Fruit fly (Drosophila melanogaster) whole organism, embryonic: Measurements from ENCODE around the gene CG7135.

ENCODE experiments used
- Ada2b ChIP-seq: fragments of 200-800 bp; sonication (Bioruptor generic); IDR thresholded peaks from 2 replicates; pipeline ENCODE4 v1.3.6; 2022; ENCODE audit warnings: missing biosample characterization, missing genetic modification characterization
- BtbVII ChIP-seq: fragments of 200-800 bp; sonication (Bioruptor generic); optimal IDR thresholded peaks from 3 replicates; lab custom pipeline; 2017; ENCODE audit warnings: missing biosample characterization, mild to moderate bottlenecking, missing genetic modification characterization
- CG10366 ChIP-seq: fragments of 200-800 bp; sonication (Bioruptor generic); IDR thresholded peaks from 2 replicates; pipeline ENCODE4 v1.3.6; 2022; ENCODE audit warnings: missing biosample characterization, missing genetic modification characterization
- CG10431 ChIP-seq: fragments of 200-800 bp; sonication (Bioruptor generic); optimal IDR thresholded peaks from 3 replicates; lab custom pipeline; 2018; ENCODE audit warnings: missing biosample characterization, mild to moderate bottlenecking, missing genetic modification characterization
- CG11398 ChIP-seq: fragments of 200-800 bp; sonication (Bioruptor generic); optimal IDR thresholded peaks from 2 replicates; lab custom pipeline; 2016; ENCODE audit warnings: missing biosample characterization, missing genetic modification characterization
- CG12104 ChIP-seq: fragments of 200-800 bp; sonication (Bioruptor generic); optimal IDR thresholded peaks from 3 replicates; lab custom pipeline; 2016; ENCODE audit warnings: missing biosample characterization, missing genetic modification characterization
- CG1233 ChIP-seq: fragments of 200-800 bp; sonication (Bioruptor generic); optimal IDR thresholded peaks from 4 replicates; lab custom pipeline; 2018; ENCODE audit warnings: missing biosample characterization, mild to moderate bottlenecking, missing genetic modification characterization
- CG12744 ChIP-seq: fragments of 200-800 bp; sonication (Bioruptor generic); optimal IDR thresholded peaks from 2 replicates; lab custom pipeline; 2016; ENCODE audit warnings: missing biosample characterization, missing genetic modification characterization
- CG12942 ChIP-seq: fragments of 200-800 bp; sonication (Bioruptor generic); optimal IDR thresholded peaks from 3 replicates; lab custom pipeline; 2016; ENCODE audit warnings: missing biosample characterization, missing genetic modification characterization
- CG13123 ChIP-seq: fragments of 200-800 bp; sonication (Bioruptor generic); optimal IDR thresholded peaks from 2 replicates; lab custom pipeline; 2016; ENCODE audit warnings: missing biosample characterization, missing genetic modification characterization
- CG13424 ChIP-seq: fragments of 200-800 bp; sonication (Bioruptor generic); optimal IDR thresholded peaks from 2 replicates; lab custom pipeline; 2019; ENCODE audit warnings: missing biosample characterization, mild to moderate bottlenecking, missing genetic modification characterization, moderate library complexity
- CG13894 ChIP-seq: fragments of 200-800 bp; sonication (Bioruptor generic); optimal IDR thresholded peaks from 3 replicates; lab custom pipeline; 2018; ENCODE audit warnings: missing biosample characterization, mild to moderate bottlenecking, missing genetic modification characterization, moderate library complexity
- CG14965 ChIP-seq: fragments of 200-800 bp; sonication (Bioruptor generic); optimal IDR thresholded peaks from 2 replicates; lab custom pipeline; 2016; ENCODE audit warnings: missing biosample characterization, missing genetic modification characterization, borderline replicate concordance
- CG15601 ChIP-seq: fragments of 200-800 bp; sonication (Bioruptor generic); optimal IDR thresholded peaks from 3 replicates; lab custom pipeline; 2019; ENCODE audit warnings: missing biosample characterization, mild to moderate bottlenecking, missing genetic modification characterization, moderate library complexity
- CG17568 ChIP-seq: fragments of 200-800 bp; sonication (Bioruptor generic); optimal IDR thresholded peaks from 2 replicates; lab custom pipeline; 2018; ENCODE audit warnings: missing biosample characterization, mild to moderate bottlenecking, missing genetic modification characterization, moderate library complexity
- CG2120 ChIP-seq: fragments of 200-800 bp; sonication (Bioruptor generic); optimal IDR thresholded peaks from 3 replicates; lab custom pipeline; 2016; ENCODE audit warnings: missing biosample characterization, missing genetic modification characterization
- CG32532 ChIP-seq: fragments of 200-800 bp; sonication (Bioruptor generic); IDR thresholded peaks from 2 replicates; pipeline ENCODE4 v1.3.6; 2022; ENCODE audit warnings: missing biosample characterization, missing genetic modification characterization
- CG4328 ChIP-seq: fragments of 200-800 bp; sonication (Bioruptor generic); optimal IDR thresholded peaks from 3 replicates; lab custom pipeline; 2017; ENCODE audit warnings: missing biosample characterization, missing genetic modification reagents, missing genetic modification characterization
- CG7556 ChIP-seq: fragments of 200-800 bp; sonication (Bioruptor generic); optimal IDR thresholded peaks from 2 replicates; lab custom pipeline; 2017; ENCODE audit warnings: missing biosample characterization, mild to moderate bottlenecking, missing genetic modification characterization
- CG7745 ChIP-seq: fragments of 200-800 bp; sonication (Bioruptor generic); optimal IDR thresholded peaks from 2 replicates; lab custom pipeline; 2018; ENCODE audit warnings: missing biosample characterization, mild to moderate bottlenecking, missing genetic modification characterization, moderate library complexity
- CG7928 ChIP-seq: fragments of 200-800 bp; sonication (Bioruptor generic); optimal IDR thresholded peaks from 2 replicates; lab custom pipeline; 2017; ENCODE audit warnings: missing biosample characterization, mild to moderate bottlenecking, missing genetic modification characterization
- CG7963 ChIP-seq: fragments of 200-800 bp; sonication (Bioruptor generic); IDR thresholded peaks from 3 replicates; pipeline ENCODE4 v1.3.6; 2022; ENCODE audit warnings: missing biosample characterization, missing genetic modification characterization; ENCODE audit not compliant: partially characterized antibody
- CG8944 ChIP-seq: fragments of 200-800 bp; sonication (Bioruptor generic); optimal IDR thresholded peaks from 3 replicates; lab custom pipeline; 2016; ENCODE audit warnings: missing biosample characterization, missing genetic modification characterization
- Dref ChIP-seq: fragments of 200-800 bp; sonication (Bioruptor generic); IDR thresholded peaks from 2 replicates; pipeline ENCODE4 v1.3.6; 2022; ENCODE audit warnings: missing biosample characterization, missing genetic modification characterization
- Hr78 ChIP-seq, 2 experiments: fragments of 200-800 bp in 1 of 2; fragments of >200 bp in 1 of 2; sonication (Bioruptor generic) in 1 of 2; optimal IDR thresholded peaks; 2 replicates each; lab custom pipeline; 2017 to 2019; ENCODE audit warnings: missing biosample characterization in 2 of 2, missing genetic modification characterization in 2 of 2, mild to moderate bottlenecking in 1 of 2, moderate library complexity in 1 of 2
- Hsf ChIP-seq: fragments of 200-800 bp; sonication (Bioruptor generic); optimal IDR thresholded peaks from 3 replicates; lab custom pipeline; 2016; ENCODE audit warnings: missing biosample characterization, missing genetic modification characterization
- Max ChIP-seq: fragments of 200-800 bp; sonication (Bioruptor generic); optimal IDR thresholded peaks from 2 replicates; lab custom pipeline; 2016; ENCODE audit warnings: missing biosample characterization, mild to moderate bottlenecking, missing genetic modification characterization
- Med ChIP-seq: fragments of 200-800 bp; sonication (Bioruptor generic); peaks from one replicate; lab custom pipeline; 2016; ENCODE audit warnings: missing biosample characterization, missing genetic modification characterization, mild to moderate bottlenecking, inconsistent platforms, moderate library complexity
- Sox100B ChIP-seq: fragments of 200-800 bp; sonication (Bioruptor generic); optimal IDR thresholded peaks from 3 replicates; lab custom pipeline; 2018; ENCODE audit warnings: missing biosample characterization, mild to moderate bottlenecking, missing genetic modification characterization
- Sry-β ChIP-seq: fragments of 200-800 bp; sonication (Bioruptor generic); optimal IDR thresholded peaks from 2 replicates; lab custom pipeline; 2018; ENCODE audit warnings: missing biosample characterization, mild to moderate bottlenecking, missing genetic modification characterization, moderate library complexity
- Sry-δ ChIP-seq: fragments of 200-800 bp; sonication (Bioruptor generic); optimal IDR thresholded peaks from 2 replicates; lab custom pipeline; 2016; ENCODE audit warnings: missing biosample characterization, missing genetic modification characterization
- Trl ChIP-seq, 3 experiments: fragments of >200 bp in 2 of 3; fragments of 200-800 bp in 1 of 3; sonication (Bioruptor generic) in 1 of 3; optimal IDR thresholded peaks; 2 replicates in 1 of 3; 3 replicates in 2 of 3; lab custom pipeline; 2016 to 2017; ENCODE audit warnings: missing biosample characterization in 1 of 3, missing genetic modification characterization in 1 of 3
- bcd ChIP-seq: fragments of 200-800 bp; sonication (Bioruptor generic); optimal IDR thresholded peaks from 2 replicates; lab custom pipeline; 2017; ENCODE audit warnings: missing biosample characterization, mild to moderate bottlenecking, missing genetic modification characterization
- bigmax ChIP-seq: fragments of 200-800 bp; sonication (Bioruptor generic); optimal IDR thresholded peaks from 2 replicates; lab custom pipeline; 2018; ENCODE audit warnings: missing biosample characterization, mild to moderate bottlenecking, missing genetic modification characterization
- chn ChIP-seq: fragments of 200-800 bp; sonication (Bioruptor generic); optimal IDR thresholded peaks from 2 replicates; lab custom pipeline; 2016; ENCODE audit warnings: missing biosample characterization, missing genetic modification characterization
- da ChIP-seq: fragments of 200-800 bp; sonication (Bioruptor generic); optimal IDR thresholded peaks from 2 replicates; lab custom pipeline; 2016; ENCODE audit warnings: missing biosample characterization, missing genetic modification characterization
- grau ChIP-seq: fragments of 200-800 bp; optimal IDR thresholded peaks from 3 replicates; lab custom pipeline; 2019; ENCODE audit warnings: missing biosample characterization, mild to moderate bottlenecking, missing genetic modification characterization, moderate library complexity
- h ChIP-seq: fragments of >200 bp; optimal IDR thresholded peaks from 2 replicates; lab custom pipeline; 2017
- kah ChIP-seq: fragments of 200-800 bp; sonication (Bioruptor generic); optimal IDR thresholded peaks from 2 replicates; lab custom pipeline; 2018; ENCODE audit warnings: missing biosample characterization, mild to moderate bottlenecking, missing genetic modification characterization
- maf-S ChIP-seq: fragments of 200-800 bp; sonication (Bioruptor generic); optimal IDR thresholded peaks from 2 replicates; lab custom pipeline; 2016; ENCODE audit warnings: missing biosample characterization, missing genetic modification characterization
- mam ChIP-seq: fragments of 200-800 bp; sonication (Bioruptor generic); optimal IDR thresholded peaks from 3 replicates; lab custom pipeline; 2016; ENCODE audit warnings: missing biosample characterization, missing genetic modification characterization
- odd ChIP-seq: fragments of 200-800 bp; sonication (Bioruptor generic); optimal IDR thresholded peaks from 2 replicates; lab custom pipeline; 2017; ENCODE audit warnings: missing biosample characterization, mild to moderate bottlenecking, missing genetic modification characterization
- rib ChIP-seq: fragments of 200-800 bp; sonication (Bioruptor generic); IDR thresholded peaks from 2 replicates; pipeline ENCODE4 v1.3.6; 2022; ENCODE audit warnings: missing biosample characterization, missing genetic modification characterization
- sim ChIP-seq: fragments of 200-800 bp; sonication (Bioruptor generic); IDR thresholded peaks from 2 replicates; pipeline ENCODE4 v1.3.6; 2022; ENCODE audit warnings: missing biosample characterization, missing genetic modification characterization
- slbo ChIP-seq: fragments of 200-800 bp; sonication (Bioruptor generic); IDR thresholded peaks from 2 replicates; pipeline ENCODE4 v1.3.6; 2022; ENCODE audit warnings: missing biosample characterization, missing genetic modification characterization
- sqz ChIP-seq: fragments of 200-800 bp; sonication (Bioruptor generic); optimal IDR thresholded peaks from 3 replicates; lab custom pipeline; 2018; ENCODE audit warnings: missing biosample characterization, mild to moderate bottlenecking, missing genetic modification characterization
- toy ChIP-seq: fragments of 200-800 bp; sonication (Bioruptor generic); IDR thresholded peaks from 2 replicates; pipeline ENCODE4 v1.3.6; 2022; ENCODE audit warnings: missing biosample characterization, missing genetic modification characterization
- trem ChIP-seq: fragments of 200-800 bp; optimal IDR thresholded peaks from 3 replicates; lab custom pipeline; 2019; ENCODE audit warnings: missing biosample characterization, mild to moderate bottlenecking, missing genetic modification characterization, moderate library complexity
- vvl ChIP-seq: fragments of 200-800 bp; sonication (Bioruptor generic); IDR thresholded peaks from 2 replicates; pipeline ENCODE4 v1.3.6; 2022; ENCODE audit warnings: missing biosample characterization, missing genetic modification characterization
- wdn ChIP-seq: fragments of 200-800 bp; sonication (Bioruptor generic); IDR thresholded peaks from 2 replicates; pipeline ENCODE4 v1.3.6; 2022; ENCODE audit warnings: missing biosample characterization, missing genetic modification characterization
- zf30C ChIP-seq: fragments of 200-800 bp; sonication (Bioruptor generic); optimal IDR thresholded peaks from 3 replicates; lab custom pipeline; 2018; ENCODE audit warnings: missing biosample characterization, mild to moderate bottlenecking, missing genetic modification characterization

Gene CG7135

DNA sequence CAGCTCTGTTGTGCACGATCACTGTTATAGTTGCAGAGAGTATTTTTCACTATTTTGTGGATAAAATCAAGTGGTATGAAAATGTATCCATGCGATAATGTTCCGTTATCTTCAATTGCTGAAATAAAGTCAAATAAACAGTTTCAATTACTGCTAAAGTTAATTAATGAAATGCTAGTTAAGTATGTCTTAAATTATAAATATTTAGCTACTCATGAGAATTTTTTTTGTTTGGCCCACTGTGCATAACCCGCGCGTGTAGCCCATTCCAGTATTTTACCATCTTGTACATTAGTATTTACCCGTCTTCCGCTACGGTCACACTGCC lies 18.0 kb upstream of the CG7135 start, which contains the start of gene Ada3 (continued):
- TF ChIP-seq chn: peak; percentile 61
- TF ChIP-seq Hr78 (GFP tag; optimal IDR thresholded peaks at IDR 0.05; lab: Kevin White, UChicago): no peak
- TF ChIP-seq CG4328 (GFP tag; lab: Kevin White, UChicago): peak; percentile 36
- no peak for TF ChIP-seq CG7963
- TF ChIP-seq grau (tag; lab: Kevin White, UChicago): peak; percentile 82
- no peak for TF ChIP-seq bigmax
- peak; percentile 83 for TF ChIP-seq mam (GFP tag; lab: Kevin White, UChicago)
- TF ChIP-seq CG12104 (GFP tag; lab: Kevin White, UChicago): peak; percentile 60
- TF ChIP-seq vvl: no peak; the same call in none of the 2 replicates
- TF ChIP-seq Sox100B: peak; percentile 71
- TF ChIP-seq h (lab: Kevin White, UChicago): no peak
- no peak for TF ChIP-seq kah (GFP tag; lab: Kevin White, UChicago)
- peak; percentile 83 for TF ChIP-seq Max (GFP tag; lab: Kevin White, UChicago)
- TF ChIP-seq Med (GFP tag; lab: Kevin White, UChicago): peak; percentile 95
- TF ChIP-seq CG1233 (GFP tag; lab: Kevin White, UChicago): peak; percentile 62
- peak; percentile 48 for TF ChIP-seq maf-S (GFP tag; lab: Kevin White, UChicago)
- TF ChIP-seq CG13123: peak; percentile 34
- TF ChIP-seq CG32532 (GFP tag; lab: Robert Waterston, UW): peak; percentile 80
- TF ChIP-seq CG7556 (GFP tag; lab: Kevin White, UChicago): peak; percentile 68
- TF ChIP-seq BtbVII (GFP tag; lab: Kevin White, UChicago): peak; percentile 65
- TF ChIP-seq CG17568 (GFP tag; lab: Kevin White, UChicago): no peak
- TF ChIP-seq Trl (optimal IDR thresholded peaks at IDR 0.05; lab: Kevin White, UChicago): no peak
- peak; percentile 73 for TF ChIP-seq Trl (GFP tag; optimal IDR thresholded peaks at IDR 0.05; lab: Kevin White, UChicago)
- peak; percentile 90 for TF ChIP-seq CG2120 (GFP tag; lab: Kevin White, UChicago)
- peak; percentile 79 for TF ChIP-seq bcd (GFP tag; lab: Kevin White, UChicago)
- TF ChIP-seq Hsf (GFP tag; lab: Kevin White, UChicago): peak; percentile 87
- TF ChIP-seq zf30C (GFP tag; lab: Kevin White, UChicago): no peak
- TF ChIP-seq sqz (GFP tag; lab: Kevin White, UChicago): peak; percentile 34
- TF ChIP-seq CG12942 (GFP tag; lab: Kevin White, UChicago): peak; percentile 66
- peak; percentile 15 for TF ChIP-seq CG13894
- 0 out of 2 replicates have a peak, but pooled peaks have one; percentile 35 for TF ChIP-seq toy (GFP tag; lab: Robert Waterston, UW)
- peak; percentile 53 for TF ChIP-seq odd (GFP tag; lab: Kevin White, UChicago)
- 0 out of 2 replicates have a peak, but pooled peaks have one; percentile 22 for TF ChIP-seq sim (GFP tag; lab: Robert Waterston, UW)
- TF ChIP-seq trem (tag; lab: Kevin White, UChicago): peak; percentile 67
- TF ChIP-seq CG13424: peak; percentile 84
- peak; percentile 41 for TF ChIP-seq Sry-δ (GFP tag; lab: Kevin White, UChicago)
- peak; percentile 20; the same call in 1 of the 2 replicates for TF ChIP-seq CG10366 (GFP tag; lab: Robert Waterston, UW)
- peak; percentile 21 for TF ChIP-seq CG7928 (GFP tag; lab: Kevin White, UChicago)
- TF ChIP-seq CG7745: no peak
- peak; percentile 58 for TF ChIP-seq CG12744
- no peak for TF ChIP-seq Dref (GFP tag; lab: Robert Waterston, UW)
- peak; percentile 62 for TF ChIP-seq CG8944 (GFP tag; lab: Kevin White, UChicago)
- TF ChIP-seq CG10431 (GFP tag; lab: Kevin White, UChicago): no peak
- 0 out of 2 replicates have a peak, but pooled peaks have one; percentile 23 for TF ChIP-seq wdn
- TF ChIP-seq CG11398 (GFP tag; lab: Kevin White, UChicago): peak; percentile 41
- peak; percentile 41; the same call in 1 of the 2 replicates for TF ChIP-seq Ada2b (GFP tag; lab: Robert Waterston, UW)
- TF ChIP-seq slbo (GFP tag; lab: Robert Waterston, UW): peak; percentile 76
- peak; percentile 6 for TF ChIP-seq da
- TF ChIP-seq rib (GFP tag; lab: Robert Waterston, UW): no peak
- peak; percentile 62 for TF ChIP-seq CG15601 (tag; lab: Kevin White, UChicago)
- TF ChIP-seq CG14965 (GFP tag; lab: Kevin White, UChicago): no peak
- TF ChIP-seq Sry-β: no peak
